In the genomic region with DNA sequence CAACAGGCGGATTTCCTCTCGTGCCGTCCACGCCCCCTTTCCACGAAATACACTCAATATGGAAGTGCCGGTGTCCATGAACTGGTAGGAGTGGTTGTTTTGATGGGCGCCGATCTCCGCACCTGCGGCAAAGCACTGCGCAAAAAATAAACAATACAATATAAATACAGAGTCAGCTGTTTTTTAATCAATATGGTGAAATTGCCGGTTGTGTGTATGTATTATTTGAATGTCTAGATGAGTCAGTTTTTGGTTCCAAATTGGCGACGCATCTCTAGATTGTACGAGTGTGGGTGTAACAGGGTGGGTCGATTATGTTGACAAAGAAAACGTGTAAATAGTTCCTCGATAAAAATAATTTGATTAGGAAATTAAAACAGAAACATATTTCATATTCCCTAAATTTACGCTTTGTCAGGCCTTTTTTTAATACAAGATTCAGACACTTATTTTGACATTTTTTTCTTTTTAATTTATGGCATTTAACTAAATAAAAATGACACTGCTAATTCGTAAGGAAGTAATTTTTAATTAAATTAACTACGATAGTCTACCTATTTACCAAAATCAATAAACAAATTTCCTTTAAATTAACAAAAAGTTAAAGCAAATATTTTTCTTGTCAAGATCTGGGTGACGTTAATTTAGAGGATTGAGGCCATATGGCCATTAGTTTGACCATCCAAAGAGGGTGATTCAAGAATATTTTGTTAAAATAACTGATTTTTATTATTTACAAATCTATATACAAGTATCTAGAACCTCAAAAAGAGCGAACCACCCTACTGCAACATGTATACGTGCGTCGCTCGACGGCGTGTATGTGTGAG, we compare ENCODE assay signal across 5 fruit fly cellular contexts.
TF ChIP-seq lines count a peak whose summit lies in the region.

No protein-coding gene starts in this region.

- TF ChIP-seq CTCF in whole organism, embryonic (GFP tag; optimal IDR thresholded peaks at IDR 0.05; lab: Kevin White, UChicago), result peak; percentile 47

TF ChIP-seq in whole organism, adult, 20 proteins besides CTCF, POLR2A, EP300 and RAD21 (continues in another document):
- peak; percentile 80 for TF ChIP-seq tj (GFP tag; optimal IDR thresholded peaks at IDR 0.05; lab: Kevin White, UChicago)
- TF ChIP-seq CG7045 (GFP tag; optimal IDR thresholded peaks at IDR 0.05; lab: Kevin White, UChicago), result peak; percentile 92
- peak; percentile 97 for TF ChIP-seq CG11617 (GFP tag; optimal IDR thresholded peaks at IDR 0.05; lab: Kevin White, UChicago)
- TF ChIP-seq CG12768 (GFP tag; optimal IDR thresholded peaks at IDR 0.05; lab: Kevin White, UChicago), result peak; percentile 94
- peak; percentile 53 for TF ChIP-seq Mnt (GFP tag; optimal IDR thresholded peaks at IDR 0.05; lab: Kevin White, UChicago)
- TF ChIP-seq kay (GFP tag; lab: Kevin White, UChicago; ENCODE audit: borderline replicate concordance), result peak; percentile 99
- peak; percentile 80 for TF ChIP-seq Crg-1 (GFP tag; optimal IDR thresholded peaks at IDR 0.05; lab: Kevin White, UChicago)
- peak; percentile 93 for TF ChIP-seq CG5204 (GFP tag; optimal IDR thresholded peaks at IDR 0.05; lab: Kevin White, UChicago)
- TF ChIP-seq CG33017 (tag; optimal IDR thresholded peaks at IDR 0.05; lab: Kevin White, UChicago), result peak; percentile 85
- TF ChIP-seq pad (GFP tag; optimal IDR thresholded peaks at IDR 0.05; lab: Kevin White, UChicago), result peak; percentile 75
- peak; percentile 36 for TF ChIP-seq cic (GFP tag; optimal IDR thresholded peaks at IDR 0.05; lab: Kevin White, UChicago)
- peak; percentile 73 for TF ChIP-seq CG14711 (tag; optimal IDR thresholded peaks at IDR 0.05; lab: Kevin White, UChicago)
- peak; percentile 86 for TF ChIP-seq bab1 (GFP tag; optimal IDR thresholded peaks at IDR 0.05; lab: Kevin White, UChicago)
- TF ChIP-seq Clk (GFP tag; optimal IDR thresholded peaks at IDR 0.05; lab: Kevin White, UChicago), result peak; percentile 80
- no peak for TF ChIP-seq cnc (optimal IDR thresholded peaks at IDR 0.05; lab: Kevin White, UChicago)
- TF ChIP-seq CG1620 (GFP tag; optimal IDR thresholded peaks at IDR 0.05; lab: Kevin White, UChicago), result peak; percentile 67

TF ChIP-seq in whole organism, embryonic, 481 proteins besides CTCF, POLR2A, EP300 and RAD21 (continues in another document):
- no peak for TF ChIP-seq CG31365 (tag; optimal IDR thresholded peaks at IDR 0.05; lab: Kevin White, UChicago)
- no peak for TF ChIP-seq tna (GFP tag; IDR thresholded peaks at IDR 0.05; lab: Robert Waterston, UW; ENCODE audit: partially characterized antibody)
- peak; percentile 78 for TF ChIP-seq bab2 (GFP tag; optimal IDR thresholded peaks at IDR 0.05; lab: Kevin White, UChicago)
- peak; percentile 28; the same call in 1 of the 2 replicates for TF ChIP-seq Oaz (GFP tag; IDR thresholded peaks at IDR 0.05; lab: Robert Waterston, UW)
- peak; percentile 82 for TF ChIP-seq twi (tag; optimal IDR thresholded peaks at IDR 0.05; lab: Kevin White, UChicago)
- no peak for TF ChIP-seq CG1832 (GFP tag; optimal IDR thresholded peaks at IDR 0.05; lab: Kevin White, UChicago)
- TF ChIP-seq CG5180 (GFP tag; optimal IDR thresholded peaks at IDR 0.05; lab: Kevin White, UChicago), result peak; percentile 84
- TF ChIP-seq CG3065 (GFP tag; optimal IDR thresholded peaks at IDR 0.05; lab: Kevin White, UChicago), result no peak
- peak; percentile 64 for TF ChIP-seq tgo (GFP tag; IDR thresholded peaks at IDR 0.05; lab: Robert Waterston, UW)
- peak; percentile 41; the same call in 1 of the 2 replicates for TF ChIP-seq CG14667 (GFP tag; IDR thresholded peaks at IDR 0.05; lab: Robert Waterston, UW)
- peak; percentile 84 for TF ChIP-seq CG32532 (GFP tag; IDR thresholded peaks at IDR 0.05; lab: Robert Waterston, UW)
- no peak for TF ChIP-seq HLHmδ (GFP tag; optimal IDR thresholded peaks at IDR 0.05; lab: Kevin White, UChicago)
- peak; percentile 66 for TF ChIP-seq al (GFP tag; IDR thresholded peaks at IDR 0.05; lab: Robert Waterston, UW)
- peak in 1 of 2 experiments; percentile 96 for TF ChIP-seq Eip74EF (GFP tag; optimal IDR thresholded peaks at IDR 0.05; lab: Kevin White, UChicago)
- TF ChIP-seq CG4360 (GFP tag; IDR thresholded peaks at IDR 0.05; lab: Robert Waterston, UW), result peak; percentile 9; the same call in 1 of the 2 replicates

TF ChIP-seq in whole organism, prepupa, 60 proteins besides CTCF, POLR2A, EP300 and RAD21 (continues in another document):
- TF ChIP-seq eg (GFP tag; IDR thresholded peaks at IDR 0.05; lab: Robert Waterston, UW) (peak; percentile 72), fkh (GFP tag; optimal IDR thresholded peaks at IDR 0.05; lab: Kevin White, UChicago) (peak; percentile 88), esn (GFP tag; optimal IDR thresholded peaks at IDR 0.05; lab: Kevin White, UChicago) (peak; percentile 95), CG9139 (GFP tag; optimal IDR thresholded peaks at IDR 0.05; lab: Kevin White, UChicago) (peak; percentile 61), OdsH (GFP tag; optimal IDR thresholded peaks at IDR 0.05; lab: Kevin White, UChicago) (peak; percentile 90), dac (GFP tag; optimal IDR thresholded peaks at IDR 0.05; lab: Kevin White, UChicago) (peak; percentile 73), CG6163 (GFP tag; IDR thresholded peaks at IDR 0.05; lab: Robert Waterston, UW) (peak; percentile 74), ss (GFP tag; optimal IDR thresholded peaks at IDR 0.05; lab: Kevin White, UChicago) (peak; percentile 83 to 89), Hr38 (GFP tag; optimal IDR thresholded peaks at IDR 0.05; lab: Kevin White, UChicago) (no peak), Gug (GFP tag; IDR thresholded peaks at IDR 0.05; lab: Robert Waterston, UW) (peak; percentile 43), Met (GFP tag; optimal IDR thresholded peaks at IDR 0.05; lab: Kevin White, UChicago) (peak; percentile 90), CG8632 (GFP tag; optimal IDR thresholded peaks at IDR 0.05; lab: Kevin White, UChicago) (peak; percentile 88), salr (GFP tag; optimal IDR thresholded peaks at IDR 0.05; lab: Kevin White, UChicago) (peak; percentile 52 to 97), CG8319 (GFP tag; optimal IDR thresholded peaks at IDR 0.05; lab: Kevin White, UChicago) (peak; percentile 79), Hr4 (GFP tag; optimal IDR thresholded peaks at IDR 0.05; lab: Kevin White, UChicago) (peak; percentile 90), CG16779 (tag; optimal IDR thresholded peaks at IDR 0.05; lab: Kevin White, UChicago) (peak; percentile 88), Eip93F (GFP tag; optimal IDR thresholded peaks at IDR 0.05; lab: Kevin White, UChicago) (peak; percentile 64)

TF ChIP-seq in whole organism, pupa, 21 proteins besides CTCF, POLR2A, EP300 and RAD21 (continues in another document):
- TF ChIP-seq CG9948 (tag; optimal IDR thresholded peaks at IDR 0.05; lab: Kevin White, UChicago) (peak; percentile 83), Snoo (tag; optimal IDR thresholded peaks at IDR 0.05; lab: Kevin White, UChicago) (peak; percentile 89), CG13204 (GFP tag; optimal IDR thresholded peaks at IDR 0.05; lab: Kevin White, UChicago) (no peak), fd96Ca (GFP tag; IDR thresholded peaks at IDR 0.05; lab: Robert Waterston, UW) (peak; percentile 70), rn (GFP tag; IDR thresholded peaks at IDR 0.05; lab: Robert Waterston, UW) (peak; percentile 26), CG32121 (GFP tag; IDR thresholded peaks at IDR 0.05; lab: Robert Waterston, UW) (peak; percentile 76), CG10348 (GFP tag; IDR thresholded peaks at IDR 0.05; lab: Robert Waterston, UW) (no peak), Pif1A (GFP tag; optimal IDR thresholded peaks at IDR 0.05; lab: Kevin White, UChicago) (peak; percentile 84), Ets98B (GFP tag; IDR thresholded peaks at IDR 0.05; lab: Robert Waterston, UW) (peak; percentile 80), CG8159 (tag; optimal IDR thresholded peaks at IDR 0.05; lab: Kevin White, UChicago) (peak; percentile 92), CG34367 (tag; optimal IDR thresholded peaks at IDR 0.05; lab: Kevin White, UChicago) (peak; percentile 69), CG4496 (GFP tag; IDR thresholded peaks at IDR 0.05; lab: Robert Waterston, UW) (peak; percentile 69), gl (tag; optimal IDR thresholded peaks at IDR 0.05; lab: Kevin White, UChicago) (peak; percentile 54), CG15710 (tag; optimal IDR thresholded peaks at IDR 0.05; lab: Kevin White, UChicago) (peak; percentile 87), Pif1B (GFP tag; optimal IDR thresholded peaks at IDR 0.05; lab: Kevin White, UChicago) (peak; percentile 83), CG12605 (GFP tag; IDR thresholded peaks at IDR 0.05; lab: Robert Waterston, UW) (no peak), EcR (GFP tag; optimal IDR thresholded peaks at IDR 0.05; lab: Kevin White, UChicago) (peak; percentile 55), CG8301 (tag; optimal IDR thresholded peaks at IDR 0.05; lab: Kevin White, UChicago) (peak; percentile 87), D1 (tag; optimal IDR thresholded peaks at IDR 0.05; lab: Kevin White, UChicago) (peak; percentile 51)

TF ChIP-seq in whole organism, wandering third instar larva, 38 proteins besides CTCF, POLR2A, EP300 and RAD21 (continues in another document):
- TF ChIP-seq N (GFP tag; optimal IDR thresholded peaks at IDR 0.05; lab: Kevin White, UChicago) (no peak), sage (GFP tag; optimal IDR thresholded peaks at IDR 0.05; lab: Kevin White, UChicago) (peak; percentile 56), br (GFP tag; optimal IDR thresholded peaks at IDR 0.05; lab: Kevin White, UChicago) (peak; percentile 74), jim (GFP tag; optimal IDR thresholded peaks at IDR 0.05; lab: Kevin White, UChicago) (no peak), CG32264 (GFP tag; optimal IDR thresholded peaks at IDR 0.05; lab: Kevin White, UChicago) (peak; percentile 43), Dfd (GFP tag; optimal IDR thresholded peaks at IDR 0.05; lab: Kevin White, UChicago) (no peak), dsf (GFP tag; optimal IDR thresholded peaks at IDR 0.05; lab: Kevin White, UChicago; ENCODE audit: borderline replicate concordance) (peak; percentile 29), Hr83 (GFP tag; optimal IDR thresholded peaks at IDR 0.05; lab: Kevin White, UChicago; ENCODE audit: poor library complexity, severe bottlenecking) (peak; percentile 39), Jra (GFP tag; optimal IDR thresholded peaks at IDR 0.05; lab: Kevin White, UChicago) (peak; percentile 71), psq (GFP tag; optimal IDR thresholded peaks at IDR 0.05; lab: Kevin White, UChicago) (peak; percentile 82), lola (GFP tag; optimal IDR thresholded peaks at IDR 0.05; lab: Kevin White, UChicago) (no peak), Sp1 (GFP tag; optimal IDR thresholded peaks at IDR 0.05; lab: Kevin White, UChicago) (peak; percentile 93), Hr78 (GFP tag; optimal IDR thresholded peaks at IDR 0.05; lab: Kevin White, UChicago) (no peak), sv (GFP tag; optimal IDR thresholded peaks at IDR 0.05; lab: Kevin White, UChicago) (peak; percentile 78), Vsx2 (GFP tag; optimal IDR thresholded peaks at IDR 0.05; lab: Kevin White, UChicago; ENCODE audit: partially characterized antibody) (no peak), foxo (GFP tag; optimal IDR thresholded peaks at IDR 0.05; lab: Kevin White, UChicago) (peak in 1 of 2 experiments; percentile 90), tai (GFP tag; optimal IDR thresholded peaks at IDR 0.05; lab: Kevin White, UChicago) (no peak), CrebA (GFP tag; optimal IDR thresholded peaks at IDR 0.05; lab: Kevin White, UChicago; ENCODE audit: borderline replicate concordance) (no peak), fru (GFP tag; optimal IDR thresholded peaks at IDR 0.05; lab: Kevin White, UChicago) (peak; percentile 44)
